Worm (Caenorhabditis elegans): ENCODE data around the gene F58B4.2.

The F58B4.2 gene

ce11 chrV:10958322-10958900 is 40.1 kb upstream of the F58B4.2 start, which contains the start of gene pigt-1 (continued):
- TF ChIP-seq F52B5.7 (tag; optimal IDR thresholded peaks at IDR 0.05) (no peak), hmg-1.2 (GFP tag; IDR thresholded peaks at IDR 0.05) (0 out of 2 replicates have a peak, but pooled peaks have one; percentile 10), repo-1 (tag; optimal IDR thresholded peaks at IDR 0.05) (peak; percentile 60), fkh-3 (tag; optimal IDR thresholded peaks at IDR 0.05) (peak; percentile 25), sea-2 (GFP tag; IDR thresholded peaks at IDR 0.05) (no peak), D2030.7 (GFP tag; IDR thresholded peaks at IDR 0.05) (no peak), pha-4 (tag; optimal IDR thresholded peaks at IDR 0.05) (no peak), ama-1 (optimal IDR thresholded peaks at IDR 0.05) (peak; percentile 60), ama-1 (GFP tag; optimal IDR thresholded peaks at IDR 0.05) (no peak), ekl-4 (GFP tag; IDR thresholded peaks at IDR 0.05) (0 out of 2 replicates have a peak, but pooled peaks have one; percentile 42), lir-1 (GFP tag; conservative IDR thresholded peaks at IDR 0.05) (no peak), rcor-1 (GFP tag; IDR thresholded peaks at IDR 0.05) (no peak), lag-1 (GFP tag; IDR thresholded peaks at IDR 0.05) (no peak), mel-28 (tag; optimal IDR thresholded peaks at IDR 0.05; ENCODE audit: borderline replicate concordance) (no peak)

- peak; percentile 29 for TF ChIP-seq nhr-80 (tag; optimal IDR thresholded peaks at IDR 0.05)
- TF ChIP-seq ztf-28 (GFP tag; IDR thresholded peaks at IDR 0.05), result no peak
Observed at ce11 chrV:10955681-10956476, 37.6 kb upstream of the F58B4.2 start, which contains the start of gene F17C11.13. Gene F17C11.13 (plus strand): TSS chrV:10955923.

DNA sequence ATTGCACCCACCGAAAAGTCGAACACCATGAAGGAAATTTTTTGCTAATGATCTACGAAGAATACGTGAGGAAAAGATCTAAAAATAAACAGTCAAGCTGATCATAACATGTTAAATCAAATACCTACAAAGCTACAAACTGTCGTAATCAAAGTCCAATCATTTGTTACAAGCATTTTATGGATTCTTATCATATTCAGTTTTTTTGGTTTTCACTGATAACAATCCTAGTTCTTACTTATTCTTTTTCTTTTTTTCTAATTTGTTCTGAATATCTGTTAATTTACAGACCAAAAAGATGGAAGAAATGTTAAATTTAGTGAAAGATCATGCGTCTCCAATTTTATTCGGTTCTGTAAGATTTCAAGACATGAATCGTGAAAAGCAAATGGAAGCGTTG is 36.6 kb upstream of the F58B4.2 start, which contains the start of gene F17C11.6:
TSS of gene F17C11.6 (plus strand) at position 290 of the 400 bp plus-strand sequence.
- TF ChIP-seq Y53F4B.3 (GFP tag; IDR thresholded peaks at IDR 0.05) (no peak), F39B2.1 (GFP tag; IDR thresholded peaks at IDR 0.05) (no peak), nhr-80 (tag; optimal IDR thresholded peaks at IDR 0.05) (peak; percentile 14), rec-8 (tag; optimal IDR thresholded peaks at IDR 0.05) (no peak), madf-8 (GFP tag; conservative IDR thresholded peaks at IDR 0.05) (no peak)

DNA sequence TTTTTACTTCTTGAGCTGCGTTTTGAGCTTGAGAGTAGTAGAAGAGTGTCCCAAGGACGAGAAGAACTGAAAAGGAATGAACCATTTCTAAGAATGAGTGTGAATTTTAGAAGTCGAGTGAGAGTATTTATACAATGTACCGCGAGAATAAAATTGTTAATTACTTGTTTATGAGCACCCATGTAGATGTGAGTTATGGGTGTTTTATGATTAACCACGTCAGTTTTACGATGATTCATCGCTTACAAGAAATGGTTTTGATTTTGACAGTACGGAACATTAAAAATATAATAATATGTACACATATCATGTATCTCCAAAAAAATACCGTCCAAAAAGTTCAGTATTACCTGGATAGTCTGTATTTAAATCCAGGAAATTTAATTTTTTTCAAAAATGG is 36.1 kb upstream of the F58B4.2 start, which contains the start of gene clec-221:
TSS of gene clec-221 (minus strand) at position 101 of the 400 bp plus-strand sequence.
- peak in 1 of 3 experiments; percentile 22 for TF ChIP-seq lin-35 (GFP tag; optimal IDR thresholded peaks at IDR 0.05)
- no peak for TF ChIP-seq chd-7 (tag; optimal IDR thresholded peaks at IDR 0.05)

DNA sequence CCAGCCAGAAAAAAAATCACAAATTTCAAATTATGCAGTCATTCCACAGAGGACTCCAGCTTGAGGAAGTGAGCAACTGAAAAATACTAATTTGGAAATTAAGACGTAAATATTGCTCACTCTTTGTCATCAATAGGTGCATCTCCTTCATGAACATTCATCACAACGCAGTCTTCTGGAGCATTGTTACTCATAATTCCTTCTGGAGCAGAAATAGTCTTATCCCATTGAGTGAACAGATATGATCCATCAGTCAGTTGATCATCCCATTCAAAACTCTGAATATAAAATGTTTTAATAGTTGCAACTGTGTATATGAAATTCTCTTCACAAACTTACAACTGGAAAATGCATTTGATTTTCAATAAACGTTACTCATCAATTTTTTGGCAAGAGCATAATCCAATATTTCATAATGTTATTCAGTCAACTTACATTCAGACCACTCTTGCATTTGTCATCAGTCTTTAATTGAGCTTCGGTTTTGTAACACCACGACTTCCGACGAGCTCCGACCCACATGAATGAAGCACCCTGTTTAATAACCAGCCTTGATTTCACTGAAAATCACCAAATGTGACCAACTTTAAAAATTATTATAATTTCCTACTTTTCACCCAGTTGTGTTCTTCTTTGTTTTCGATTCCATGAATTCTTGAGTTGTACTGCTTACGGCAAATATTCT is 35.3 kb upstream of the F58B4.2 start:
- no peak for TF ChIP-seq tbp1 (GFP tag; optimal IDR thresholded peaks at IDR 0.05)
- no peak for TF ChIP-seq fkh-3 (tag; optimal IDR thresholded peaks at IDR 0.05)
- 0 out of 2 replicates have a peak, but pooled peaks have one; percentile 54 for TF ChIP-seq nfyb-1 (GFP tag; IDR thresholded peaks at IDR 0.05)
- TF ChIP-seq nhr-120 (GFP tag; IDR thresholded peaks at IDR 0.05), result no peak
- TF ChIP-seq snpc-4 (GFP tag; optimal IDR thresholded peaks at IDR 0.05), result no peak
- no peak for TF ChIP-seq snpc-4 (tag; optimal IDR thresholded peaks at IDR 0.05)
- no peak for TF ChIP-seq Y53F4B.3 (GFP tag; IDR thresholded peaks at IDR 0.05)
- no peak for TF ChIP-seq zim-3 (tag; optimal IDR thresholded peaks at IDR 0.05)
- 0 out of 2 replicates have a peak, but pooled peaks have one; percentile 19 for TF ChIP-seq let-526 (GFP tag; IDR thresholded peaks at IDR 0.05)
- TF ChIP-seq F52B5.7 (tag; optimal IDR thresholded peaks at IDR 0.05), result peak; percentile 21
- TF ChIP-seq nhr-90 (tag; optimal IDR thresholded peaks at IDR 0.05), result peak; percentile 30
- TF ChIP-seq ztf-28 (GFP tag; IDR thresholded peaks at IDR 0.05), result no peak
- no peak for TF ChIP-seq F49E8.2 (tag; optimal IDR thresholded peaks at IDR 0.05; ENCODE audit: insufficient read depth)
- TF ChIP-seq mcd-1 (GFP tag; IDR thresholded peaks at IDR 0.05), result 0 out of 2 replicates have a peak, but pooled peaks have one; percentile 10
- TF ChIP-seq ztf-25 (GFP tag; IDR thresholded peaks at IDR 0.05), result no peak
- TF ChIP-seq rec-8 (tag; optimal IDR thresholded peaks at IDR 0.05), result no peak
- peak; percentile 53 for TF ChIP-seq ztf-26 (tag; optimal IDR thresholded peaks at IDR 0.05)
- peak; percentile 82 for TF ChIP-seq B0336.3 (GFP tag; IDR thresholded peaks at IDR 0.05)
- no peak for TF ChIP-seq hmg-1.2 (GFP tag; IDR thresholded peaks at IDR 0.05)
- peak; percentile 43 for TF ChIP-seq gei-17 (GFP tag; optimal IDR thresholded peaks at IDR 0.05)
- peak; percentile 70 for TF ChIP-seq ekl-4 (GFP tag; IDR thresholded peaks at IDR 0.05)
- TF ChIP-seq ama-1 (optimal IDR thresholded peaks at IDR 0.05), result peak; percentile 79
- TF ChIP-seq ama-1 (GFP tag; optimal IDR thresholded peaks at IDR 0.05), result peak in 1 of 2 experiments; percentile 33
- TF ChIP-seq sea-2 (GFP tag; IDR thresholded peaks at IDR 0.05), result no peak
- peak; percentile 28; the same call in 1 of the 2 replicates for TF ChIP-seq madf-6 (GFP tag; IDR thresholded peaks at IDR 0.05)
